Fruit fly (Drosophila melanogaster) whole organism, embryonic: ENCODE measurements around the gene CG5644.

Source experiments
- Antp ChIP-seq: fragments of 200-800 bp; sonication (Bioruptor generic); optimal IDR thresholded peaks from 3 replicates; lab custom pipeline; 2016; ENCODE audit warnings: missing biosample characterization, missing genetic modification characterization
- Bteb2 ChIP-seq: fragments of 200-800 bp; sonication (Bioruptor generic); optimal IDR thresholded peaks from 2 replicates; lab custom pipeline; 2016; ENCODE audit warnings: missing biosample characterization, missing genetic modification characterization
- CG12299 ChIP-seq: fragments of 200-800 bp; sonication (Bioruptor generic); optimal IDR thresholded peaks from 2 replicates; lab custom pipeline; 2018; ENCODE audit warnings: missing biosample characterization, mild to moderate bottlenecking, missing genetic modification characterization
- CG14441 ChIP-seq: fragments of 200-800 bp; sonication (Bioruptor generic); IDR thresholded peaks from 2 replicates; pipeline ENCODE4 v1.3.6; 2022; ENCODE audit warnings: missing biosample characterization, missing genetic modification characterization
- CG15269 ChIP-seq: fragments of 200-800 bp; sonication (Bioruptor generic); optimal IDR thresholded peaks from 2 replicates; lab custom pipeline; 2018; ENCODE audit warnings: missing biosample characterization, mild to moderate bottlenecking, missing genetic modification characterization, moderate library complexity
- CG1603 ChIP-seq: fragments of 200-800 bp; sonication (Bioruptor generic); optimal IDR thresholded peaks from 2 replicates; lab custom pipeline; 2019; ENCODE audit warnings: missing biosample characterization, mild to moderate bottlenecking, missing genetic modification characterization, moderate library complexity
- CG1647 ChIP-seq: fragments of 200-800 bp; sonication (Bioruptor generic); optimal IDR thresholded peaks from 3 replicates; lab custom pipeline; 2016; ENCODE audit warnings: missing biosample characterization, missing genetic modification characterization
- CG16813 ChIP-seq: fragments of 200-800 bp; sonication (Bioruptor generic); IDR thresholded peaks from 3 replicates; pipeline ENCODE4 v1.3.6; 2022; ENCODE audit warnings: missing biosample characterization, missing genetic modification characterization; ENCODE audit not compliant: partially characterized antibody
- CG18262 ChIP-seq: fragments of 200-800 bp; optimal IDR thresholded peaks from 3 replicates; lab custom pipeline; 2019; ENCODE audit warnings: missing biosample characterization, mild to moderate bottlenecking, missing genetic modification characterization, moderate library complexity
- CG2116 ChIP-seq: fragments of 200-800 bp; sonication (Bioruptor generic); optimal IDR thresholded peaks from 3 replicates; lab custom pipeline; 2018; ENCODE audit warnings: missing biosample characterization, mild to moderate bottlenecking, missing genetic modification characterization
- CG3281 ChIP-seq: fragments of 200-800 bp; sonication (Bioruptor generic); optimal IDR thresholded peaks from 3 replicates; lab custom pipeline; 2017; ENCODE audit warnings: missing biosample characterization, mild to moderate bottlenecking, missing genetic modification characterization
- CG3838 ChIP-seq: fragments of 200-800 bp; sonication (Bioruptor generic); optimal IDR thresholded peaks from 3 replicates; lab custom pipeline; 2016; ENCODE audit warnings: missing biosample characterization, missing genetic modification characterization
- CG3847 ChIP-seq: fragments of 200-800 bp; sonication (Bioruptor generic); IDR thresholded peaks from 2 replicates; pipeline ENCODE4 v1.3.6; 2022; ENCODE audit warnings: missing biosample characterization, missing genetic modification characterization
- CG7357 ChIP-seq: fragments of 200-800 bp; sonication (Bioruptor generic); IDR thresholded peaks from 3 replicates; pipeline ENCODE4 v1.3.6; 2022; ENCODE audit warnings: missing biosample characterization, missing genetic modification characterization
- CG7839 ChIP-seq: fragments of 200-800 bp; sonication (Bioruptor generic); optimal IDR thresholded peaks from 3 replicates; lab custom pipeline; 2018; ENCODE audit warnings: missing biosample characterization, mild to moderate bottlenecking, missing genetic modification characterization, moderate library complexity
- CG9797 ChIP-seq: fragments of 200-800 bp; sonication (Bioruptor generic); optimal IDR thresholded peaks from 3 replicates; lab custom pipeline; 2018; ENCODE audit warnings: missing biosample characterization, mild to moderate bottlenecking, missing genetic modification characterization
- CG9876 ChIP-seq: fragments of 200-800 bp; sonication (Bioruptor generic); optimal IDR thresholded peaks from 2 replicates; lab custom pipeline; 2016; ENCODE audit warnings: missing biosample characterization, missing genetic modification characterization
- CHES-1-like ChIP-seq: fragments of 200-800 bp; sonication (Bioruptor generic); optimal IDR thresholded peaks from 2 replicates; lab custom pipeline; 2016; ENCODE audit warnings: missing biosample characterization, missing genetic modification characterization
- Doc3 ChIP-seq: fragments of 200-800 bp; sonication (Bioruptor generic); IDR thresholded peaks from 3 replicates; pipeline ENCODE4 v1.3.6; 2022; ENCODE audit warnings: missing biosample characterization, missing genetic modification characterization; ENCODE audit not compliant: partially characterized antibody
- Dp ChIP-seq: fragments of 200-800 bp; sonication (Bioruptor generic); optimal IDR thresholded peaks from 2 replicates; lab custom pipeline; 2018; ENCODE audit warnings: missing biosample characterization, mild to moderate bottlenecking, missing genetic modification characterization, moderate library complexity
- HLHmδ ChIP-seq: fragments of 200-800 bp; sonication (Bioruptor generic); optimal IDR thresholded peaks from 2 replicates; lab custom pipeline; 2018; ENCODE audit warnings: missing biosample characterization, mild to moderate bottlenecking, missing genetic modification characterization, moderate library complexity
- HmgZ ChIP-seq: fragments of 200-800 bp; sonication (Bioruptor generic); optimal IDR thresholded peaks from 2 replicates; lab custom pipeline; 2018; ENCODE audit warnings: missing biosample characterization, mild to moderate bottlenecking, missing genetic modification characterization
- Hr51 ChIP-seq, 2 experiments: fragments of 200-800 bp; sonication (Bioruptor generic); optimal IDR thresholded peaks; 2 replicates in 1 of 2; 3 replicates in 1 of 2; lab custom pipeline; 2016 to 2018; ENCODE audit warnings: missing biosample characterization in 2 of 2, missing genetic modification characterization in 2 of 2, mild to moderate bottlenecking in 1 of 2, moderate library complexity in 1 of 2
- Hr78 ChIP-seq, 2 experiments: fragments of 200-800 bp in 1 of 2; fragments of >200 bp in 1 of 2; sonication (Bioruptor generic) in 1 of 2; optimal IDR thresholded peaks; 2 replicates each; lab custom pipeline; 2017 to 2019; ENCODE audit warnings: missing biosample characterization in 2 of 2, missing genetic modification characterization in 2 of 2, mild to moderate bottlenecking in 1 of 2, moderate library complexity in 1 of 2
- MBD-R2 ChIP-seq: fragments of 200-800 bp; sonication (Bioruptor generic); IDR thresholded peaks from 2 replicates; pipeline ENCODE4 v1.3.6; 2022; ENCODE audit warnings: missing biosample characterization, missing genetic modification characterization
- MESR4 ChIP-seq: fragments of 200-800 bp; sonication (Bioruptor generic); optimal IDR thresholded peaks from 2 replicates; lab custom pipeline; 2018; ENCODE audit warnings: missing biosample characterization, mild to moderate bottlenecking, missing genetic modification characterization, moderate library complexity
- MTF-1 ChIP-seq: fragments of 200-800 bp; sonication (Bioruptor generic); optimal IDR thresholded peaks from 2 replicates; lab custom pipeline; 2018; ENCODE audit warnings: missing biosample characterization, mild to moderate bottlenecking, missing genetic modification characterization, borderline replicate concordance
- Mrtf ChIP-seq: fragments of 200-800 bp; sonication (Bioruptor generic); IDR thresholded peaks from 3 replicates; pipeline ENCODE4 v1.3.6; 2022; ENCODE audit warnings: missing biosample characterization, missing genetic modification characterization
- Opbp ChIP-seq: fragments of 200-800 bp; sonication (Bioruptor generic); IDR thresholded peaks from 3 replicates; pipeline ENCODE4 v1.3.6; 2022; ENCODE audit warnings: missing biosample characterization, missing genetic modification characterization; ENCODE audit not compliant: partially characterized antibody
- Rx ChIP-seq: fragments of 200-800 bp; sonication (Bioruptor generic); IDR thresholded peaks from 2 replicates; pipeline ENCODE4 v1.3.6; 2022; ENCODE audit warnings: missing biosample characterization, missing genetic modification characterization
- Sry-δ ChIP-seq: fragments of 200-800 bp; sonication (Bioruptor generic); optimal IDR thresholded peaks from 2 replicates; lab custom pipeline; 2016; ENCODE audit warnings: missing biosample characterization, missing genetic modification characterization
- Usf ChIP-seq: fragments of 200-800 bp; sonication (Bioruptor generic); optimal IDR thresholded peaks from 2 replicates; lab custom pipeline; 2017; ENCODE audit warnings: missing genotype, missing biosample characterization, missing genetic modification characterization
- ato ChIP-seq: fragments of 200-800 bp; sonication (Bioruptor generic); IDR thresholded peaks from 2 replicates; pipeline ENCODE4 v1.3.6; 2022; ENCODE audit warnings: missing biosample characterization, missing genetic modification characterization; ENCODE audit not compliant: partially characterized antibody
- bab2 ChIP-seq: fragments of 200-800 bp; sonication (Bioruptor generic); optimal IDR thresholded peaks from 2 replicates; lab custom pipeline; 2016; ENCODE audit warnings: missing biosample characterization, missing genetic modification characterization
- bowl ChIP-seq: fragments of 200-800 bp; sonication (Bioruptor generic); IDR thresholded peaks from 2 replicates; pipeline ENCODE4 v1.3.6; 2022; ENCODE audit warnings: missing biosample characterization, missing genetic modification characterization
- cato ChIP-seq: fragments of 200-800 bp; sonication (Bioruptor generic); optimal IDR thresholded peaks from 2 replicates; lab custom pipeline; 2016; ENCODE audit warnings: missing biosample characterization, missing genetic modification characterization, borderline replicate concordance
- chm ChIP-seq: fragments of 200-800 bp; sonication (Bioruptor generic); IDR thresholded peaks from 2 replicates; pipeline ENCODE4 v1.3.6; 2022; ENCODE audit warnings: missing biosample characterization, missing genetic modification characterization
- dm ChIP-seq: fragments of 200-800 bp; sonication (Bioruptor generic); optimal IDR thresholded peaks from 3 replicates; lab custom pipeline; 2016; ENCODE audit warnings: missing biosample characterization, missing genetic modification characterization
- fru ChIP-seq: fragments of >200 bp; optimal IDR thresholded peaks from 2 replicates; lab custom pipeline; 2017
- lmd ChIP-seq: fragments of 200-800 bp; sonication (Bioruptor generic); IDR thresholded peaks from 2 replicates; pipeline ENCODE4 v1.3.6; 2022; ENCODE audit warnings: missing biosample characterization, missing genetic modification characterization
- maf-S ChIP-seq: fragments of 200-800 bp; sonication (Bioruptor generic); optimal IDR thresholded peaks from 2 replicates; lab custom pipeline; 2016; ENCODE audit warnings: missing biosample characterization, missing genetic modification characterization
- peb ChIP-seq: fragments of 200-800 bp; sonication (Bioruptor generic); IDR thresholded peaks from 2 replicates; pipeline ENCODE4 v1.3.6; 2022; ENCODE audit warnings: missing biosample characterization, missing genetic modification characterization
- rib ChIP-seq: fragments of 200-800 bp; sonication (Bioruptor generic); IDR thresholded peaks from 2 replicates; pipeline ENCODE4 v1.3.6; 2022; ENCODE audit warnings: missing biosample characterization, missing genetic modification characterization
- sisA ChIP-seq: fragments of 200-800 bp; sonication (Bioruptor generic); IDR thresholded peaks from 2 replicates; pipeline ENCODE4 v1.3.6; 2022; ENCODE audit warnings: missing biosample characterization, missing genetic modification characterization
- slp2 ChIP-seq: fragments of 200-800 bp; sonication (Bioruptor generic); optimal IDR thresholded peaks from 2 replicates; lab custom pipeline; 2016; ENCODE audit warnings: missing biosample characterization, missing genetic modification characterization
- tin ChIP-seq: fragments of 200-800 bp; sonication (Bioruptor generic); optimal IDR thresholded peaks from 3 replicates; lab custom pipeline; 2016; ENCODE audit warnings: missing biosample characterization, missing genetic modification characterization
- toy ChIP-seq: fragments of 200-800 bp; sonication (Bioruptor generic); IDR thresholded peaks from 2 replicates; pipeline ENCODE4 v1.3.6; 2022; ENCODE audit warnings: missing biosample characterization, missing genetic modification characterization
- wor ChIP-seq: fragments of 200-800 bp; sonication (Bioruptor generic); IDR thresholded peaks from 2 replicates; pipeline ENCODE4 v1.3.6; 2022; ENCODE audit warnings: missing biosample characterization, missing genetic modification characterization
- zen2 ChIP-seq: fragments of 200-800 bp; sonication (Bioruptor generic); IDR thresholded peaks from 3 replicates; pipeline ENCODE4 v1.3.6; 2022; ENCODE audit warnings: missing biosample characterization, missing genetic modification characterization; ENCODE audit not compliant: partially characterized antibody
- zfh2 ChIP-seq: fragments of 200-800 bp; sonication (Bioruptor generic); optimal IDR thresholded peaks from 2 replicates; lab custom pipeline; 2016; ENCODE audit warnings: missing biosample characterization, missing genetic modification characterization

CG5644 gene

dm6 chr3L:8966324-8967011 is 13.2 kb downstream of the CG5644 start, which contains the start of the genes CG5653 and CG5021 (continued):
- TF ChIP-seq CG15269 (tag; lab: Kevin White, UChicago) (no peak), maf-S (no peak), CG7357 (GFP tag; lab: Robert Waterston, UW) (no peak), cato (no peak), Rx (no peak), chm (no peak), CG18262 (tag; lab: Kevin White, UChicago) (no peak), wor (no peak), Dp (peak; percentile 95), CG12299 (no peak), CG3281 (GFP tag; lab: Kevin White, UChicago) (no peak), CG1603 (tag; lab: Kevin White, UChicago) (no peak), Sry-δ (GFP tag; lab: Kevin White, UChicago) (peak; percentile 88), CG2116 (GFP tag; lab: Kevin White, UChicago) (peak; percentile 58), bab2 (no peak), CG3847 (peak; percentile 59), Opbp (GFP tag; lab: Robert Waterston, UW) (peak; percentile 63; the same call in 2 of the 3 replicates), CG9797 (GFP tag; lab: Kevin White, UChicago) (no peak), peb (no peak), Doc3 (GFP tag; lab: Robert Waterston, UW) (peak; percentile 21; the same call in 1 of the 3 replicates), MTF-1 (GFP tag; lab: Kevin White, UChicago) (no peak), dm (GFP tag; lab: Kevin White, UChicago) (no peak), Antp (no peak), toy (no peak), CG9876 (no peak), CG3838 (GFP tag; lab: Kevin White, UChicago) (no peak), MBD-R2 (GFP tag; lab: Robert Waterston, UW) (peak; percentile 62; the same call in 1 of the 2 replicates), slp2 (GFP tag; lab: Kevin White, UChicago) (no peak), lmd (GFP tag; lab: Robert Waterston, UW) (no peak), Hr78 (GFP tag; optimal IDR thresholded peaks at IDR 0.05; lab: Kevin White, UChicago) (no peak), CG7839 (tag; lab: Kevin White, UChicago) (no peak), CG14441 (no peak), CHES-1-like (no peak), HmgZ (tag; lab: Kevin White, UChicago) (peak; percentile 47), fru (no peak), Bteb2 (GFP tag; lab: Kevin White, UChicago) (no peak), rib (GFP tag; lab: Robert Waterston, UW) (peak; percentile 52; the same call in 1 of the 2 replicates), zfh2 (no peak), tin (GFP tag; lab: Kevin White, UChicago) (no peak), zen2 (peak; percentile 51; the same call in 1 of the 3 replicates), CG16813 (GFP tag; lab: Robert Waterston, UW) (peak; percentile 49; the same call in 1 of the 3 replicates), Hr51 (GFP tag; optimal IDR thresholded peaks at IDR 0.05; lab: Kevin White, UChicago) (no peak), ato (peak; percentile 56), bowl (GFP tag; lab: Robert Waterston, UW) (no peak), HLHmδ (no peak), sisA (GFP tag; lab: Robert Waterston, UW) (no peak), Usf (GFP tag; lab: Kevin White, UChicago) (no peak), Mrtf (GFP tag; lab: Robert Waterston, UW) (no peak), CG1647 (no peak), MESR4 (peak; percentile 48)
